Worm (Caenorhabditis elegans): Measurements from ENCODE around the gene ngn-1.

ngn-1 gene

DNA sequence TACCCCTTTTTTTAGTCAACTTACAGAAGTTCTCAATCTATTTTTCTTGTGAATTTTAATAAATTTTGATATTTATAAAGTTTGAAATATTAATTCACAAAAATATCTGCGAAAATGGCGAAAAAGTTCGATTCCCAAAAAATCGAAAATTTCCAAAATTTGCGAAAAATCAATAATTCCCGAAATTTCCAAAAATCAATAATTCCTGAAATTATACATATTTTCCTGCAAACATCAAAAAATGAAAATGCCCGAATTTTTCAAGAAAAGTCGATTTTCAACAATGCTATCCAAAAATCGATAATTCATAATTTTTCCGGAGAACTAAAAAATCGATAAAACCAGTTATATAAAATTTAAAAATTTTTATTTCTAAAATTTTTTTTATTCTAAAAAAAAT, 22.0 kb upstream of the ngn-1 start:
- TF ChIP-seq dao-5 (tag; optimal IDR thresholded peaks at IDR 0.05) (no peak), him-1 (tag; optimal IDR thresholded peaks at IDR 0.05) (no peak), W03F9.2 (tag; optimal IDR thresholded peaks at IDR 0.05) (no peak)

DNA sequence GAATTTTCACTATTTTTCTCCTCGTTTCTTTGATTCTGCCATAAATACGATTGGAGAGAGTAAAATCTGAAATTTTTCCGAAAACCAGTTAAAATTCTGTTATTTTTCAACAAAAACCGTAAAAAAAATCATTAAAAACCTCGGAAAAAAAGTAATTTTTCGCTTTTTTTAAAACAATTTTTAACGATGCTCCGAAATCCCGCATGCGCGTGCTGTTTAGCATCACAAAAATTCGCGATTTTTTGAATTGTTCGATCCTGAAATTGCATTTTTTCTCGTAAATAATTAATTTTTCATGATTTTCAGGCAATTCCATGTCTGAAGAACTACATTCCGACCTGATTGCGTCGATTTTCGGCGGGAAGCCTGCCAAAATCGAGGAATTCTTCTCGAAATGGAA, 14.6 kb upstream of the ngn-1 start, which contains the start of gene ric-8:
Gene ric-8, plus strand, starts transcription at position 301 of the 400 bp plus-strand sequence.
- TF ChIP-seq W03F9.2 (tag; optimal IDR thresholded peaks at IDR 0.05) (no peak), dao-5 (tag; optimal IDR thresholded peaks at IDR 0.05) (no peak), him-1 (tag; optimal IDR thresholded peaks at IDR 0.05) (no peak)

DNA sequence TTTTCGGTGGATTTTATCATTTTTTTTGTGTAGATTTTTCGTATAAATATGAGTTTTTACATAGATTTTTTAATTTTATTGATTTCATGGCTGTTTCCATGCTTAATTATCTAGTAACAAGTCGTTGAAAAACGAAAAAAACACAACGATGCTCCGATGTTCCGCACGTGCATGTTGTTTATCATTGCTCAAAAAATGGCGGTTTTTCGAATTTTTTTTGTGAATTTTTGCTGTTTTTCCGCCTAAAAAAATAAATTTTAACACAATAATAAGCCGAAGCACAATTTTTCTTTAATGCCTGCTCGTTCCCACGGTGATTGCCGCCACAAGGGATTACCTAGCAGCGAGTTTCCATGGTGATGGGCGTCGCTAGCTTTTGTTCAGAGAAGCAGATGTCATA, 14.0 kb upstream of the ngn-1 start:
- TF ChIP-seq him-1 (tag; optimal IDR thresholded peaks at IDR 0.05) (no peak), dao-5 (tag; optimal IDR thresholded peaks at IDR 0.05) (no peak)

DNA sequence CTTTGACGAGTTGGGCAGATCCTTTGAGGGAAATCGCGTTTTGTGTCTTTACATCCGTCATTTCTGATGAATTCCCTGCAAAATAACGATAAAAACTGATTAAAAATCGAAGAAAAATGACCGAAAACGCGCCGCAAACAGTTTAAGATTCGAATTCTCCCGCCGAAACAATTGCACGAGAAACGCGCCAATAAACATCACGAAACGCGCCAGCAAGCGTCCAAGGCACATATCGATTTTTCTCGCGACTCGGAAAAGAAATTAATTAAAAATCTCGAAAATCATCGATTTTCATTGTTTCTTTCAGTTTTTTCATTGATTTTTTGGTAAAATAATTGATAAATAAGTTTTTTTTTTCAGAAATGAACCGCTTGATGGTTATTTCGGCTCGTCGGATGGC, 12.9 kb upstream of the ngn-1 start, which contains the start of the genes mdf-2 and nduv-3:
Gene mdf-2, minus strand, starts transcription at position 176 of the 400 bp plus-strand sequence.
Gene nduv-3, plus strand, starts transcription at position 361 of the 400 bp plus-strand sequence.
- peak; percentile 72 for TF ChIP-seq W03F9.2 (tag; optimal IDR thresholded peaks at IDR 0.05)
- no peak for TF ChIP-seq dao-5 (tag; optimal IDR thresholded peaks at IDR 0.05)

DNA sequence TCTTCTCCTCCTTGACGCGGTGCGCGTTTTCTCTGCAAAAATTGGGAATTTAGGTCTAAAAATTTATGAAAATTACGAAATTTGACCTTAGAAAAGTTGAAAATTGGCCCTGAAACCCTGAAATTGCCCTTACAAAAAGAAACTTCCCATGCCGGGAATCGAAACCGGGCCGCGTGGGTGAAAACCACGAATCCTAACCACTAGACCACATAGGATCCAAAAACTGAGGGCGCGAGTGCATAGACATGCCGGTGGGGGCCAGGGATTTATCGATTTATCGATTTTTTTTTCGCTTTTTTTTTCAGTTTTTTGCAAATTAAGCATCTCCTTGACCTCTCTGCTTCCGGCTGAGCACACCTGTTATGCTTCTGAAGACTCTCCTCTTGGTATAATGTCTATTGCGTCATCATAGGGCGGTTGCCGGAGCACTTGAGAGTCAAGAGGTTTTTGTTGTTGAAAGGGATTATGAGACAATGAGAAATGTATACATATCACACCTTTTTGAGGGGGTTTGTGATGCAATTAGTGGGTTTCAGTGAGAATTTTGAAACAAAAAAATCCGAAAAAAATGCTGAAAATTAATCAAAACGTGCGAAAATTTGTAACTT, 11.7 kb upstream of the ngn-1 start:
- TF ChIP-seq dao-5 (tag; optimal IDR thresholded peaks at IDR 0.05) (no peak), him-1 (tag; optimal IDR thresholded peaks at IDR 0.05) (no peak), W03F9.2 (tag; optimal IDR thresholded peaks at IDR 0.05) (no peak)

DNA sequence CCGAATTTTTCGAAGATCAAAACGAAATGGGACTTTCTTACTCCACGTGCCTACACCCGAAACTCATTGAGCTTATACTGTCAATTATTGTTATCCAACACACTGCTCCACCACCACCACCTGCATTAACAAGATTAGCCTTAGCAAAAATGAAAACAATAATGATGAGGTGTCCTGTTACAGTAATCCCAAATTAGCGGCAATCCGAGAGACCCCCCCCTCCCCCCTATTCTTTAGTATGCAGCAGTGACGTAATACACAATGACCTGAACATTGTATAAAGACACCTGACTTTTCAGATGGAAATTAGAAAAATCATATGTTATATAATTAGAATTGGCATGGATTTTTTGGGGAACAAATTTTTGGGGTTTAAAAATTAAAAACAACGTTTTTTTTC, 6.9 kb upstream of the ngn-1 start:
- no peak for TF ChIP-seq dao-5 (tag; optimal IDR thresholded peaks at IDR 0.05)
- TF ChIP-seq W03F9.2 (tag; optimal IDR thresholded peaks at IDR 0.05) = no peak
- TF ChIP-seq him-1 (tag; optimal IDR thresholded peaks at IDR 0.05) = no peak

DNA sequence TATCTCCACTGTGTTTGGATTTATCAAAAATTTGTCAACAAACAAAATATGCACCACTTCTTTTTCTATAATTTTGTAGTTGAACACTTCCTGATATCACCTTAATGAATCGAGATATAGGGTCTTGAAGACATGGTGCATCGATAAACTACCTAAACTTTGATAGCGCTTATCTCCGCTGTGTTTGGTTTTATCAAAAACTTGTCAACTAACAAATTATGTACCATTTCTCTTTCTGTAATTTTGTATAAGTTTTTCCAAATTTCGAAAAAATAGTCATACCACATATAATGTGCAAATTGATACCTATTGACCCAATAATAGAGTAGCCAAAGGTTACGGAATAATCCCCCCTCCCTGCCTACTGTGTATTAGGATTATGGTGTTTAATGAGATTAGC, 2.1 kb upstream of the ngn-1 start:
- TF ChIP-seq him-1 (tag; optimal IDR thresholded peaks at IDR 0.05) (no peak), W03F9.2 (tag; optimal IDR thresholded peaks at IDR 0.05) (no peak), dao-5 (tag; optimal IDR thresholded peaks at IDR 0.05) (no peak)

DNA sequence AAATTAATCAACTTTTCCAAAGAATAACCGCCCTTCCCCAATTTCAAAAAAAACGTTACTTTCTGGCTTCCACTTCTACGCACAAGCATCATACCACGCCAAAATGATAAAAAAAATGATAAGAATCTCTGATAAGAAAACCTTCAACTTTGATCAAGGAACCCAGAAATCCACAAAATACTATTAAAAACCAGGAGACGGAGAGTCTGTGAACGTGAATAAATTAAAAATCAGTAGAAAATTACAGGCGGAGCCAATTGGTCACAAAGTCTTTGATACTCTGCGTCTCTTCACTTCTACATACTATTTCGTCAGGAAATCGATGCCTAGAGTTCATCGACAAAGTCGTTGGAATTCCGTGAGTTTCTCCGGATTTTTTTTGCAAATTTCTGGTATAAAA, 9.5 kb downstream of the ngn-1 start, which contains the start of gene smf-3:
Gene smf-3, plus strand, starts transcription at position 259 of the 400 bp plus-strand sequence.
- no peak for TF ChIP-seq him-1 (tag; optimal IDR thresholded peaks at IDR 0.05)
- no peak for TF ChIP-seq dao-5 (tag; optimal IDR thresholded peaks at IDR 0.05)

DNA sequence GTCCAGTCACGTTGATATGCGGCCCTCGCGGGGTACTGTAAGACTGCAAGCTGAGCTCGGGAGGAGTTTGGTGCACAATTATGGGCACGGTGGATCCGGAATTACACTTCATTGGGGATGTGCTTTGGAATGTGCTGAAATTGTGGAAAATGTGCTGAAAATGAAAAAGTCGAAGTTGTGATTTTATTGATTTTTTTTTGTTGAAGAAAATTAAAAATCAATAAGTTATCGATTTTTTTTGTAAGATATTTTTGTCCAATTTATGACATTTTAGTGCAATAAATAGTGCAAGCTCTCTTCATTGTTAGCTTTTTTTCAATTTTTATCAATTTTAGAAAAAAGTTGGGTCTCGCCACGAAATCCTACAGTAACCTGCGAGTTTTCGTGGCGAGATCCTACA, 11.2 kb downstream of the ngn-1 start:
- TF ChIP-seq dao-5 (tag; optimal IDR thresholded peaks at IDR 0.05) (no peak), him-1 (tag; optimal IDR thresholded peaks at IDR 0.05) (no peak), W03F9.2 (tag; optimal IDR thresholded peaks at IDR 0.05) (no peak)

DNA sequence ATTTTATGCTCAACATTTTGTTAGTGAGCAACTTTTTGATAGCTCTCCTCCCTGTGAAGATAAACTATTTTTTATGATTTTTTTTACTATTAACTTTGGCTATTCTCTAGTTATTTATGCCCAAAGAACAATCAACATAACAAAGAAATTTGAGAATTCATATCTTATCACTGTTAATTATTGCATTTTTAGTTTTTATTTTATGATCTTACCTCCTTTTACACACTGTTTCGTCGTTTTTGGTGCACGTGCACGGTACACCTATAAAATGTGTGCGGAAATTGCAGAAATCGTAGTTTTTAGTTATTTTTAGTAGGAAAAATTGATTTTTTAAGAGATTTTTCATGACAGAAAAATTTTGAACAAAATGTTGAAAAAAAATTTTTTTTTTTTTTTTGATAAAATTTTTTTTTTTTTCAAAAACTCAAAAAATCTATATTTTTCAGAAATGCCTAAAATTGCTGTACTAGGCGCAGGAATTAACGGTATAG, 14.3 kb downstream of the ngn-1 start, which contains the start of gene daao-1:
Gene daao-1, plus strand, starts transcription at position 441 of the 491 bp plus-strand sequence.
- TF ChIP-seq him-1 (tag; optimal IDR thresholded peaks at IDR 0.05) (no peak), W03F9.2 (tag; optimal IDR thresholded peaks at IDR 0.05) (no peak), dao-5 (tag; optimal IDR thresholded peaks at IDR 0.05) (no peak)

DNA sequence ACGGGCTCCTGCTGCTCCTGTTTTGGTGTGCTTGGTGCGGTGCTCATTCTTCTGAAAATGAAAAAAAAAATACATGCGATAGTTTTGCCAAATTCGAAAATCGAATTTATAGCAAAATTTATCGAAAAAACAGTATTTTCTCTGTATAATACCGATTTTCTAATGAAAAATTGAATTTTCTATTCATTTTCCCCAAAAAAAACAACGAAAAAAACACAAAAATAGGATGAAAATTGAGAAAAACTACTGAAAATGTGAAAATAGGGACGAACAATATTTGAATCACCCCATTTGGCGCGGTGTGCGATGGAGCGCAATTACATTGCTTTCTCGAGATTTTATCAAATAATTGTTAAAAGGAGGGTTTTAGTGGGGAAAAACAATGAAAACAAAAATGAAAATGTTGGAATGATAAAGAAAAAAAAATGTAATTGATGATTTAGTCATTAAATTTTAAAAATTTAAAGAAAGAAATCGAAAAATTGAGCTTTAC, 15.0 kb downstream of the ngn-1 start, which contains the start of gene Y69A2AR.28:
Gene Y69A2AR.28, minus strand, starts transcription at position 51 of the 493 bp plus-strand sequence.
- TF ChIP-seq W03F9.2 (tag; optimal IDR thresholded peaks at IDR 0.05) = no peak

DNA sequence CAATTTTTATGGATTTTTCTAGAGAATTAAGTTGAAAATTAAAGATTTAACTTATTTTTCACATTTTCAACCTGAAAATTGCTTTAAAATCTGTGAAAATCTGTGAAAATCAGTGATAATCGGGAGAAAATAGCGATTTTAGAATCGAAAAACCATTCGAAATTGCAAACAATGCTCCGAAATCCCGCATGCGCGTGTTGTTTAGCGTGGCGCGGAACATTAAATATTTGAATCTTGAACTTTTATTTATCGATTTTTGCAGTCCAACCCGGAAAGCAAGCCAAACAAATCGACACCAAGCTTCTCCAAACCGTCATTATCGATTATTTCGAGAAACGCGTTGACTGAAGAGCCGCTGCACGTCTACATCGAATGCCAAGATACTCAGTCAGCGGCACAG, 17.1 kb downstream of the ngn-1 start:
- no peak for TF ChIP-seq W03F9.2 (tag; optimal IDR thresholded peaks at IDR 0.05)
- no peak for TF ChIP-seq dao-5 (tag; optimal IDR thresholded peaks at IDR 0.05)
- TF ChIP-seq him-1 (tag; optimal IDR thresholded peaks at IDR 0.05) = no peak

DNA sequence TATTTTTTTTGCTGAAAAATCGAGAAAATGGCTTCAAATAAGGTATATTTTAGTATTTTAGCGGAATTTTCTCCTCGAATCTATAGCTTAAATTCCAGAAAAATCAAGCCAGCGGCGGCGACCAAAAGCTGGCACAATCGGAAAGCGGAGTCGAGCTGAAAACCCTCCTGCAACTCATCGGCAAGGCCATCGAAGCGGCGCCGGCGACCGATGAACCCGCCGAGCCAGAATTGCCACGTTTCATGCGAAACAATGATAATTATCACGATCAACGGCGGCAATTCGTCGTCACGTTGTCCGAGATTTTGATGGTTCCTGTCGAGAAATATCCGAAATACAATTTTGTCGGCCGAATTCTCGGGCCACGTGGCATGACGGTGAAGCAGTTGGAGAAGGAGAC, 17.7 kb downstream of the ngn-1 start, which contains the start of gene Y69A2AR.32:
Gene Y69A2AR.32, plus strand, starts transcription at position 28 of the 400 bp plus-strand sequence.
- no peak for TF ChIP-seq dao-5 (tag; optimal IDR thresholded peaks at IDR 0.05)
- TF ChIP-seq him-1 (tag; optimal IDR thresholded peaks at IDR 0.05) = no peak
- TF ChIP-seq W03F9.2 (tag; optimal IDR thresholded peaks at IDR 0.05) = no peak

DNA sequence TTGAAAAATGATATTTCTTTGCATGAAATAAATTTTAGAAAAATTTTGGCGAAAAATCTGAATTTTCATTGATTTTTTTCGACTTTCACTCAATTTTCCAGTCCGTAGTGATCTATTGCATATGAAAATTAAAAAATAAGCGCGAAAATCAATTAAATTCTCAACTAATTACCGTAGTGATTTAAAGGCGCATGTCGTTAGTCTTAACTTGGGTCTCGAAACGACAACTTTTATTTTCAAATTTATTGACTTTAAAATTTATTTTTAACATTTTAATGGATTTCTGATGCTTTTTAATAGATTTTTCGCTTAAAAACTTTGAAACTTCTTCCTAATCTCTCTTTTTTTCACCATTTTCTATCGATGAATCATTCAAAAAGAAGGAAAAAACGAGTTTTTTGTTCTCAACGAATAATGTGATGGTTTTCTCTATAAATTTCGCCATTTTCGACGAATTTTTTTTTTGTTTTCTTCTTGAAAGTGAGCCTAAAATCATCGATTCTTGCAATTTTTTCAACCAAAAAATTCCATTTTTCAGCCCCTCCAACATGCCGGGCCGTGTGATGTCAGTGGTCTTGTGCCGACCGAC, 20.5 kb downstream of the ngn-1 start, which contains the start of gene vamp-7:
Gene vamp-7, plus strand, starts transcription at position 539 of the 589 bp plus-strand sequence.
- peak; percentile 10 for TF ChIP-seq W03F9.2 (tag; optimal IDR thresholded peaks at IDR 0.05)
- TF ChIP-seq him-1 (tag; optimal IDR thresholded peaks at IDR 0.05) = no peak
